Worm (Caenorhabditis elegans) whole organism, young adult: ENCODE results near the gene T05H4.3.

ENCODE experiments used
- B0035.1 ChIP-seq: sonication (generic microtip); optimal IDR thresholded peaks from 2 replicates; lab custom pipeline; 2016; ENCODE audit warnings: missing genetic modification characterization, mild to moderate bottlenecking, missing compliant biosample characterization, missing genotype, missing genetic modification reagents
- B0261.1 ChIP-seq: sonication (generic microtip); optimal IDR thresholded peaks from 2 replicates; lab custom pipeline; 2016; ENCODE audit warnings: mild to moderate bottlenecking, missing genetic modification characterization, moderate library complexity, missing compliant biosample characterization
- C06A6.2 ChIP-seq: fragments of 200-800 bp; sonication (Bioruptor generic); conservative IDR thresholded peaks from 2 replicates; pipeline ENCODE4 v1.3.6; 2022; ENCODE audit warnings: missing genetic modification characterization, missing compliant biosample characterization
- C17E4.6 ChIP-seq: fragments of 200-800 bp; sonication (Bioruptor generic); IDR thresholded peaks from 2 replicates; pipeline ENCODE4 v1.3.6; 2022; ENCODE audit warnings: missing genetic modification reagents, missing genetic modification characterization, missing compliant biosample characterization
- D2030.7 ChIP-seq: fragments of 200-800 bp; sonication (Bioruptor generic); IDR thresholded peaks from 2 replicates; pipeline ENCODE4 v1.3.6; 2022; ENCODE audit warnings: missing genetic modification reagents, missing genetic modification characterization, missing compliant biosample characterization
- F10E7.11 ChIP-seq: sonication (generic microtip); optimal IDR thresholded peaks from 2 replicates; lab custom pipeline; 2017; ENCODE audit warnings: mild to moderate bottlenecking, missing genetic modification characterization, moderate library complexity, missing compliant biosample characterization
- F22D6.2 ChIP-seq: sonication (generic microtip); optimal IDR thresholded peaks from 2 replicates; lab custom pipeline; 2016; ENCODE audit warnings: mild to moderate bottlenecking, missing genetic modification characterization, missing compliant biosample characterization
- F52B5.7 ChIP-seq: sonication (generic microtip); optimal IDR thresholded peaks from 2 replicates; lab custom pipeline; 2016; ENCODE audit warnings: mild to moderate bottlenecking, missing genetic modification characterization, missing compliant biosample characterization
- F55B11.4 ChIP-seq: sonication (generic microtip); optimal IDR thresholded peaks from 2 replicates; lab custom pipeline; 2016; ENCODE audit warnings: missing compliant biosample characterization, missing genetic modification characterization, borderline replicate concordance; ENCODE audit not compliant: insufficient read depth
- T07F8.4 ChIP-seq: sonication (generic microtip); optimal IDR thresholded peaks from 2 replicates; lab custom pipeline; 2016; ENCODE audit warnings: mild to moderate bottlenecking, missing genetic modification characterization, moderate library complexity, missing compliant biosample characterization
- T26A5.8 ChIP-seq: sonication (generic microtip); optimal IDR thresholded peaks from 2 replicates; lab custom pipeline; 2016; ENCODE audit warnings: missing genetic modification characterization, missing compliant biosample characterization
- Y67H2A.10 ChIP-seq: fragments of 200-800 bp; sonication (Bioruptor generic); conservative IDR thresholded peaks from 2 replicates; pipeline ENCODE4 v1.3.6; 2022; ENCODE audit warnings: missing genetic modification reagents, missing genetic modification characterization, missing compliant biosample characterization
- aptf-2 ChIP-seq: fragments of 200-800 bp; sonication (Bioruptor generic); conservative IDR thresholded peaks from 2 replicates; pipeline ENCODE4 v1.3.6; 2022; ENCODE audit warnings: missing genetic modification reagents, missing genetic modification characterization, missing compliant biosample characterization
- attf-5 ChIP-seq: fragments of 200-800 bp; sonication (Bioruptor generic); optimal IDR thresholded peaks from 2 replicates; lab custom pipeline; 2018; ENCODE audit warnings: mild to moderate bottlenecking, missing genetic modification characterization, missing compliant biosample characterization
- cebp-1 ChIP-seq, 2 experiments: fragments of 200-800 bp in 1 of 2; sonication (Bioruptor generic) in 1 of 2; sonication (generic microtip) in 1 of 2; IDR thresholded peaks in 1 of 2; optimal IDR thresholded peaks in 1 of 2; 2 replicates each; pipeline versions ENCODE4 v1.3.6 to Lab custom; 2017 to 2022; ENCODE audit warnings: missing compliant biosample characterization in 2 of 2, missing genetic modification characterization in 2 of 2, mild to moderate bottlenecking in 1 of 2, missing genetic modification reagents in 1 of 2, moderate library complexity in 1 of 2
- die-1 ChIP-seq: sonication (generic microtip); optimal IDR thresholded peaks from 2 replicates; lab custom pipeline; 2016; ENCODE audit warnings: missing genotype, mild to moderate bottlenecking, missing genetic modification characterization, missing compliant biosample characterization
- dox-1 ChIP-seq: fragments of 200-800 bp; sonication (Bioruptor generic); IDR thresholded peaks from 2 replicates; pipeline ENCODE4 v1.3.6; 2022; ENCODE audit warnings: missing genetic modification reagents, missing genetic modification characterization, missing compliant biosample characterization
- dpff-1 ChIP-seq: sonication (generic microtip); optimal IDR thresholded peaks from 2 replicates; lab custom pipeline; 2017; ENCODE audit warnings: mild to moderate bottlenecking, missing genetic modification characterization, missing compliant biosample characterization
- dpl-1 ChIP-seq: fragments of 150-350 bp; optimal IDR thresholded peaks from 2 replicates; lab custom pipeline; 2014; ENCODE audit warnings: missing biosample characterization, missing genetic modification reagents, missing genetic modification characterization
- efl-1 ChIP-seq: fragments of 150-350 bp; optimal IDR thresholded peaks from 2 replicates; lab custom pipeline; 2014; ENCODE audit warnings: missing biosample characterization, missing genetic modification reagents, missing genetic modification characterization
- egl-44 ChIP-seq: fragments of 200-800 bp; sonication (Bioruptor generic); IDR thresholded peaks from 2 replicates; pipeline ENCODE4 v1.3.6; 2022; ENCODE audit warnings: missing genetic modification reagents, missing genetic modification characterization, missing compliant biosample characterization
- gei-17 ChIP-seq: fragments of 200-800 bp; sonication (Bioruptor generic); optimal IDR thresholded peaks from 2 replicates; lab custom pipeline; 2018; ENCODE audit warnings: mild to moderate bottlenecking, missing genetic modification characterization, missing compliant biosample characterization
- hmg-1.2 ChIP-seq: fragments of 200-800 bp; sonication (Bioruptor generic); IDR thresholded peaks from 2 replicates; pipeline ENCODE4 v1.3.6; 2022; ENCODE audit warnings: missing genetic modification reagents, missing genetic modification characterization, missing compliant biosample characterization
- hmg-20 ChIP-seq: fragments of 200-800 bp; sonication (Bioruptor generic); IDR thresholded peaks from 2 replicates; pipeline ENCODE4 v1.3.6; 2022; ENCODE audit warnings: missing genetic modification reagents, missing genetic modification characterization, missing compliant biosample characterization
- lsy-27 ChIP-seq: sonication (generic microtip); optimal IDR thresholded peaks from 2 replicates; lab custom pipeline; 2017; ENCODE audit warnings: missing genetic modification characterization, mild to moderate bottlenecking, missing compliant biosample characterization, antibody characterized with exemption, missing genotype, borderline replicate concordance; ENCODE audit not compliant: insufficient read depth
- madf-10 ChIP-seq: sonication (generic microtip); optimal IDR thresholded peaks from 2 replicates; lab custom pipeline; 2016; ENCODE audit warnings: mild to moderate bottlenecking, missing genetic modification characterization, missing compliant biosample characterization
- madf-3 ChIP-seq: fragments of 200-800 bp; sonication (Bioruptor generic); IDR thresholded peaks from 2 replicates; pipeline ENCODE4 v1.3.6; 2022; ENCODE audit warnings: missing genetic modification reagents, missing genetic modification characterization, missing compliant biosample characterization
- mes-4 ChIP-seq: sonication (generic microtip); optimal IDR thresholded peaks from 2 replicates; lab custom pipeline; 2016; ENCODE audit warnings: missing genotype, missing genetic modification characterization, missing compliant biosample characterization
- nfya-1 ChIP-seq: sonication (generic microtip); optimal IDR thresholded peaks from 2 replicates; lab custom pipeline; 2017; ENCODE audit warnings: antibody characterized with exemption, missing compliant biosample characterization, missing genetic modification characterization, borderline replicate concordance; ENCODE audit not compliant: insufficient read depth
- nhr-179 ChIP-seq: sonication (generic microtip); optimal IDR thresholded peaks from 2 replicates; lab custom pipeline; 2016; ENCODE audit warnings: mild to moderate bottlenecking, missing genetic modification characterization, missing compliant biosample characterization
- nhr-80 ChIP-seq: sonication (generic microtip); optimal IDR thresholded peaks from 2 replicates; lab custom pipeline; 2016; ENCODE audit warnings: missing genetic modification characterization, missing compliant biosample characterization
- repo-1 ChIP-seq: sonication (generic microtip); optimal IDR thresholded peaks from 2 replicates; lab custom pipeline; 2017; ENCODE audit warnings: mild to moderate bottlenecking, missing genetic modification characterization, missing compliant biosample characterization
- sdz-38 ChIP-seq: sonication (generic microtip); optimal IDR thresholded peaks from 2 replicates; lab custom pipeline; 2016; ENCODE audit warnings: missing genotype, missing genetic modification characterization, missing compliant biosample characterization
- snpc-1.3 ChIP-seq: sonication (generic microtip); optimal IDR thresholded peaks from 2 replicates; lab custom pipeline; 2017; ENCODE audit warnings: missing genetic modification characterization, mild to moderate bottlenecking, missing compliant biosample characterization, antibody characterized with exemption, moderate library complexity, missing genotype, missing genetic modification reagents; ENCODE audit not compliant: insufficient read depth
- snpc-3.4 ChIP-seq: sonication (generic microtip); optimal IDR thresholded peaks from 2 replicates; lab custom pipeline; 2017; ENCODE audit warnings: missing genetic modification characterization, mild to moderate bottlenecking, missing compliant biosample characterization, antibody characterized with exemption, moderate library complexity, missing genotype, missing genetic modification reagents
- tbp1 ChIP-seq: fragments of 200-800 bp; sonication (Bioruptor generic); optimal IDR thresholded peaks from 2 replicates; lab custom pipeline; 2018; ENCODE audit warnings: mild to moderate bottlenecking, missing genetic modification characterization, missing compliant biosample characterization
- tbx-9 ChIP-seq: sonication (generic microtip); optimal IDR thresholded peaks from 2 replicates; lab custom pipeline; 2016; ENCODE audit warnings: borderline replicate concordance, missing genetic modification characterization, inconsistent platforms, missing compliant biosample characterization
- unc-62 ChIP-seq: fragments of 150-350 bp; optimal IDR thresholded peaks from 2 replicates; lab custom pipeline; 2014; ENCODE audit warnings: missing biosample characterization, missing genetic modification reagents, missing genetic modification characterization
- zim-3 ChIP-seq: sonication (generic microtip); optimal IDR thresholded peaks from 2 replicates; lab custom pipeline; 2017; ENCODE audit warnings: mild to moderate bottlenecking, missing genetic modification characterization, moderate library complexity, missing compliant biosample characterization
- ztf-28 ChIP-seq: fragments of 200-800 bp; sonication (Bioruptor generic); IDR thresholded peaks from 2 replicates; pipeline ENCODE4 v1.3.6; 2022; ENCODE audit warnings: missing genetic modification reagents, missing genetic modification characterization, missing compliant biosample characterization
- ztf-6 ChIP-seq: fragments of 200-800 bp; sonication (Bioruptor generic); IDR thresholded peaks from 2 replicates; pipeline ENCODE4 v1.3.6; 2022; ENCODE audit warnings: missing genetic modification reagents, missing genetic modification characterization, missing compliant biosample characterization

T05H4.3 gene

DNA sequence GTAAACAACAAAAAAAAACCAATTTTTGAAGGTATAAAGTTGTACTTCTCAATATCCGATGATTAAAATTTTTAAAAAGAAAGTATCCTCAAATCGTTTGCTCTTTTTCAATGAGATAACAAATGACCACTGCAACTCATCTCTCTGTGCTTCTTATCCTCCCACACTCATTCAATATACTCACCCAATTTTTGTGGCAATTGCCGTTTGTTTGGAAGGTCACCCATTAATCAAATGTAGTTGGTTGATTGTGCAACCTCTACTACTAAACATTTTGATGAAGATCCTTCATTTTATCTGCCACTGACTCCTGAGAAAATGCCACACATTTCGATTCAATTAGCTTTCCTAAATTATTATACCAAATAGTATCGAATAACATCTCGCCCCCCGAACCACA, 25.5 kb downstream of the T05H4.3 start:
- TF ChIP-seq zim-3 (tag; lab: Kevin White, UChicago) (no peak), aptf-2 (GFP tag; lab: Robert Waterston, UW) (no peak), D2030.7 (no peak), die-1 (tag; lab: Kevin White, UChicago) (no peak)
- TF ChIP-seq, all 124 proteins: peak for 0

DNA sequence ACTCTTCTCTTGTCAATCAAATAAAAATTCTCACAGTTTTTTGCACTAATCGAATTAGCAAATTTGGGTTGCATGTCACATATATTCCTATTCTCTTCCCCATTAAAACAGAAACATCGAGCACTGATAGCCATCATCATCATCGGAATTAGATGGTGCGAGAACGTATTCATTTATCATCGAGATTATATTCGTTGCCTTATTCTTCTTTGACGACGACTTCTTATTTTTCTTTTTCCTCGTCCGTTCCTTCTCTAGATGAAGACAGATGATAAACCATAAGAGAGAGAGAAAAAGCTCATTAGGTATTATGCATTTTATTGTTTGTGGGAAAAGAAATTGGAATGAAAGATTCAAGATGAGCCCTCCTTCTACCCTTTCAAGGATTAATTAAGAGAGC, 29.1 kb downstream of the T05H4.3 start:
- TF ChIP-seq nhr-179 (tag; lab: Kevin White, UChicago) (no peak), sdz-38 (tag; lab: Kevin White, UChicago) (no peak), nfya-1 (tag; lab: Kevin White, UChicago) (no peak), tbx-9 (tag; lab: Kevin White, UChicago) (no peak), T26A5.8 (no peak), tbp1 (GFP tag; lab: Kevin White, UChicago) (no peak), lsy-27 (tag; lab: Kevin White, UChicago) (no peak), dpl-1 (GFP tag; lab: Kevin White, UChicago) (no peak), D2030.7 (no peak), nhr-80 (tag; lab: Kevin White, UChicago) (no peak)

DNA sequence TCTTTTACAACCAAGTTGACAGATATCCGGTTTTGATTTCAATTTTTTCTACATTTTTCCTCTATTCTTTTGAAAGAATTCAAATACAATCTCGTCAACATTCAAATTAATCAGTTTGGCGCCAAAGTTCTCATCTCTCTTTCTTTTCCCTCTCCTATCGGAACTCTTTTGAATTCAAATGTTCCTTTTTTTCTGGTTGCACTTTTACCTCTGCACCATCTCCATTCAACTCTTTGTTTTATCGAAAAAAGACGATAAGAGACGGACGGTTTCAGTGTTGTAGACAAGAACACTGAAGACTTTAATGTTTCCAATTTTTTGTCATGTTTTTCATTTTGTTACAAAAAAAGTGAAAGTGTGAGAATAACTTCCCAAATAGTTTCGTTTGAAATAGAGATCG, 33.9 kb downstream of the T05H4.3 start:
- TF ChIP-seq nhr-80 (tag; lab: Kevin White, UChicago) (peak; percentile 90), attf-5 (GFP tag; lab: Kevin White, UChicago) (peak; percentile 11), cebp-1 (GFP tag; IDR thresholded peaks at IDR 0.05; lab: Robert Waterston, UW) (no peak), cebp-1 (tag; optimal IDR thresholded peaks at IDR 0.05; lab: Kevin White, UChicago) (no peak), snpc-3.4 (no peak), dox-1 (no peak), B0261.1 (tag; lab: Kevin White, UChicago) (no peak)

DNA sequence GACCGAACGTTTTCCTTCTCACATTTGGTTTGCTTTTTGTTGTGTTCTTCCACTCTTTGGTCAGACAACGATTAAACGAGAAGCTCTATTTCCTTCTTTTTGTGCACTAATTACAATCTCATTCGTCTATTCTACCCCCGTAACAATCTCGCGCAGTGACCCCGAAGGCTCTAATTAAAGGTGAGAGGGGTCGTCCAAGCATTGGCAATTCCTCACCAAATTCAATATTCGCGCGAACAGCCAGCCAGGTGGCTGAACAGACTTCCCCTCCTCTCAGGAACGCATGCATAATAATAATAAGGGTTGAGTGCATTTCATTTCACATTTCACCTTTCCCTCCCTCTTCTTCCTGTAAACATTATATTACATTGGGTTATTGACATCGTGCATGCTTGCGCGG, 43.0 kb downstream of the T05H4.3 start:
- TF ChIP-seq C17E4.6 (GFP tag; lab: Robert Waterston, UW) (no peak), ztf-28 (GFP tag; lab: Robert Waterston, UW) (no peak), efl-1 (no peak), mes-4 (no peak), F55B11.4 (tag; lab: Kevin White, UChicago) (no peak)

DNA sequence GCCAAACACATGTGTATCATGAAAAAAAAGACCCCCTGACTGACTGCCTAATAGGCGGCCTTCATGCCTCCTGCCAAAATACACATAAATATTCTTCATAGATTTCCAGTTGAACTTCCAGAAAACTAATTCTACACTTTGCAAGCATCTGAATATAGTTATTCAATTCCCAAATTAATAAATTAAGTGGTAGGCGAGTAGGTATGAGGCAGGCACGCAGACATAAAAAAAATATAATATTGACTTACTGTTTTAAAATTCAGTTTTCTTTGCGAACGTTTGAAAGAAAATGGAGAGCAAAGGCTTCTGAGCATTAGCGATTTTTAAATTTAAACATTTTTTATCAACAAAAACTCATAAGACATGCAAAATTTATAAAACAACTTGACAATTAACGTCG, 45.7 kb downstream of the T05H4.3 start:
- TF ChIP-seq T07F8.4 (tag; lab: Kevin White, UChicago), result no peak
- no peak for TF ChIP-seq ztf-6 (GFP tag; lab: Robert Waterston, UW)
- no peak for TF ChIP-seq mes-4
- no peak for TF ChIP-seq dpff-1 (tag; lab: Kevin White, UChicago)
- no peak for TF ChIP-seq efl-1
- TF ChIP-seq F10E7.11, result no peak
- TF ChIP-seq snpc-1.3 (tag; lab: Kevin White, UChicago), result no peak
- TF ChIP-seq C06A6.2 (GFP tag; lab: Robert Waterston, UW), result no peak
- 0 out of 2 replicates have a peak, but pooled peaks have one; percentile 24 for TF ChIP-seq egl-44 (GFP tag; lab: Robert Waterston, UW)
- TF ChIP-seq F52B5.7 (tag; lab: Kevin White, UChicago), result no peak
- TF ChIP-seq madf-10, result peak; percentile 14
- no peak for TF ChIP-seq unc-62
- no peak for TF ChIP-seq cebp-1 (GFP tag; IDR thresholded peaks at IDR 0.05; lab: Robert Waterston, UW)
- TF ChIP-seq cebp-1 (tag; optimal IDR thresholded peaks at IDR 0.05; lab: Kevin White, UChicago), result no peak
- no peak for TF ChIP-seq B0261.1 (tag; lab: Kevin White, UChicago)
- TF ChIP-seq Y67H2A.10, result no peak
- TF ChIP-seq hmg-20 (GFP tag; lab: Robert Waterston, UW), result no peak
- TF ChIP-seq lsy-27 (tag; lab: Kevin White, UChicago), result no peak
- TF ChIP-seq B0035.1 (tag; lab: Kevin White, UChicago), result no peak
- TF ChIP-seq gei-17, result no peak
- TF ChIP-seq F22D6.2 (tag; lab: Kevin White, UChicago), result no peak
- no peak for TF ChIP-seq repo-1 (tag; lab: Kevin White, UChicago)
- no peak for TF ChIP-seq hmg-1.2 (GFP tag; lab: Robert Waterston, UW)
- TF ChIP-seq madf-3, result no peak
